Worm (Caenorhabditis elegans): ENCODE measurements around the gene tni-4.
A peak's percentile ranks its signal among the peaks of the same experiment; 100 is the strongest.
"Not testable (repeated sequence)": the region's sequence is repeated elsewhere in the genome, so short reads cannot be mapped to it uniquely, and the experiment has no call there.

Gene tni-4

DNA sequence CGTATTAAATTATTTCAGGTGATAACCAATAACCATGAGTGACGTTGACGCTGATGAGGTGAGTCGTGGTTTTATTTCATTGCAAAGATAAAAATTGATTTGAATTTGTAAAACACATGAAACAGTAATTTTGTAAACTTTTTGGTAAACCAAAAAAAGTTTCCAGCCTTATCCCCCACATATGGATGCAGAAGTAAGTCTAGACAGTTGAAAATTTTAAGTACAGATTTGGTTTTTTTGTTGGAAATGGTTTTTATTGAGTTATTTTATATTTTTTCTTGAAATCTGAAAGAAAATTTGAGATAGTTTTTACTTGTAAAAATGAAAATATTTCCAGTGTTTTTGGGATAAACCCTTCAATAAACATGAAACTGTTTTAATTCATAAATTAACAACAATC lies at the start of gene tni-4:
TSS of gene tni-4 (plus strand) at position 19 of the 400 bp plus-strand sequence.
- TF ChIP-seq cog-1 (tag; optimal IDR thresholded peaks at IDR 0.05), result no peak
- TF ChIP-seq ref-1 (GFP tag; conservative IDR thresholded peaks at IDR 0.05), result no peak
- TF ChIP-seq med-1 (GFP tag; optimal IDR thresholded peaks at IDR 0.05; ENCODE audit: insufficient read depth), result no peak
- TF ChIP-seq klf-2 (GFP tag; conservative IDR thresholded peaks at IDR 0.05), result no peak
- TF ChIP-seq ztf-29 (GFP tag; IDR thresholded peaks at IDR 0.05), result no peak
- no peak for TF ChIP-seq tab-1 (GFP tag; IDR thresholded peaks at IDR 0.05)
- no peak for TF ChIP-seq ztf-23 (GFP tag; IDR thresholded peaks at IDR 0.05)
- no peak for TF ChIP-seq flt-1 (GFP tag; IDR thresholded peaks at IDR 0.05)
- no peak for TF ChIP-seq T22C8.4 (GFP tag; IDR thresholded peaks at IDR 0.05)

- TF ChIP-seq T22C8.4 (GFP tag; IDR thresholded peaks at IDR 0.05) (no peak), ztf-23 (GFP tag; IDR thresholded peaks at IDR 0.05) (no peak), flt-1 (GFP tag; IDR thresholded peaks at IDR 0.05) (no peak), cog-1 (tag; optimal IDR thresholded peaks at IDR 0.05) (no peak), med-1 (GFP tag; optimal IDR thresholded peaks at IDR 0.05; ENCODE audit: insufficient read depth) (no peak), ztf-29 (GFP tag; IDR thresholded peaks at IDR 0.05) (no peak), tab-1 (GFP tag; IDR thresholded peaks at IDR 0.05) (no peak), klf-2 (GFP tag; conservative IDR thresholded peaks at IDR 0.05) (no peak)
These were observed 47.2 kb upstream of the tni-4 start, which contains the start of gene C24D10.49 for ce11 chrIV:5157226-5157625. Gene C24D10.49, minus strand, starts transcription at chrIV:5157326.

- no peak for TF ChIP-seq T22C8.4 (GFP tag; IDR thresholded peaks at IDR 0.05)
- no peak for TF ChIP-seq tab-1 (GFP tag; IDR thresholded peaks at IDR 0.05)
- TF ChIP-seq ztf-23 (GFP tag; IDR thresholded peaks at IDR 0.05), result no peak
- no peak for TF ChIP-seq ztf-29 (GFP tag; IDR thresholded peaks at IDR 0.05)
- TF ChIP-seq klf-2 (GFP tag; conservative IDR thresholded peaks at IDR 0.05), result no peak
- no peak for TF ChIP-seq cog-1 (tag; optimal IDR thresholded peaks at IDR 0.05)
- TF ChIP-seq ref-1 (GFP tag; conservative IDR thresholded peaks at IDR 0.05), result no peak
- no peak for TF ChIP-seq med-1 (GFP tag; optimal IDR thresholded peaks at IDR 0.05; ENCODE audit: insufficient read depth)
- no peak for TF ChIP-seq flt-1 (GFP tag; IDR thresholded peaks at IDR 0.05)
These were observed 44.2 kb upstream of the tni-4 start, which contains the start of the genes C24D10.6 and C24D10.4 for ce11 chrIV:5160171-5160570. Gene C24D10.6, minus strand, starts transcription at chrIV:5160248. Gene C24D10.4, plus strand, starts transcription at chrIV:5160522.

DNA sequence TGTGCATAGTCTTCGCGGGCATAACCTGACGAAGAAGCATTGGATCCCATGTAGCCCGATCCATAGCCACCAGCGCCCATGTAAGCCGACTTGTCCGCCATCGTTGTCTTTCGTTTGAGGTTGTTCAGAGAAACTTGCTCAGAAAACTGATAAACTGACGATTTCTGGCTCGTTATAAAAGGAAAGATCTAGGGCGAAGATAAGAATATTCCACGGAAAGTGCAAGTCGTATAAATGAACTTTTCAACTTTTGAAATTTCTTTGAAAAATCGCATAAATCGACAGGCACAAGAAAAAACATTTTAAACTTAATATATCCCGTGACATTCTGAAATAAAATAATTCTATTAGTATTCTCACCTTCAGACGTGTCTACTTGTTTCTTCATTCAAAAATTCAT lies 41.5 kb upstream of the tni-4 start, which contains the start of the genes nspd-3 and C24D10.2:
TSS of gene nspd-3 (minus strand) at position 101 of the 400 bp plus-strand sequence.
TSS of gene C24D10.2 (plus strand) at position 399 of the 400 bp plus-strand sequence.
- not testable (repeated sequence) for TF ChIP-seq cog-1 (tag; optimal IDR thresholded peaks at IDR 0.05); ref-1 (GFP tag; conservative IDR thresholded peaks at IDR 0.05); ztf-29 (GFP tag; IDR thresholded peaks at IDR 0.05)

- not testable (repeated sequence) for TF ChIP-seq ref-1 (GFP tag; conservative IDR thresholded peaks at IDR 0.05); flt-1 (GFP tag; IDR thresholded peaks at IDR 0.05); cog-1 (tag; optimal IDR thresholded peaks at IDR 0.05)
These were observed 38.8 kb upstream of the tni-4 start, which contains the start of gene nspd-6 for ce11 chrIV:5165626-5166025. Gene nspd-6, minus strand, starts transcription at chrIV:5165726.

DNA sequence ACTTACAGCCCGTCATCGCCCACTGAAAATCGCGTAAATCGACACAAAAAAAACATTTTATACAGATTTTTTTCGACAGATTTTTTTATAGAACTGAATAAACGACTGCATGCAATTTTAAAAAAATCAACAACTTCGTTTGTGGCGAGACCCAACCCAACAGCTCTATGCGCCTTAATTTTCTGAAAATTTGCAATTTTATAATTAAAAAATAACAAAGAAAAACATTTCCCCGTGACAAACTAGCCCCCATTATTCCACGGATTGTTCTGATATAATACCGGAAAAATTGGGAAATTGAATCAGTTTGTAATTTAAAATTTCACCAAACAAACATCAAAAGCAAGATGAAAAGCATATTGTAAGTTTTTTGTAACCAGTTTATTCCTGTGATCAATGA lies 38.4 kb upstream of the tni-4 start, which contains the start of gene ptp-5.1:
TSS of gene ptp-5.1 (plus strand) at position 301 of the 400 bp plus-strand sequence.
- TF ChIP-seq klf-2 (GFP tag; conservative IDR thresholded peaks at IDR 0.05) (no peak), ztf-23 (GFP tag; IDR thresholded peaks at IDR 0.05) (no peak), T22C8.4 (GFP tag; IDR thresholded peaks at IDR 0.05) (no peak), ztf-29 (GFP tag; IDR thresholded peaks at IDR 0.05) (no peak), tab-1 (GFP tag; IDR thresholded peaks at IDR 0.05) (no peak), flt-1 (GFP tag; IDR thresholded peaks at IDR 0.05) (no peak), ref-1 (GFP tag; conservative IDR thresholded peaks at IDR 0.05) (no peak), cog-1 (tag; optimal IDR thresholded peaks at IDR 0.05) (no peak), med-1 (GFP tag; optimal IDR thresholded peaks at IDR 0.05; ENCODE audit: insufficient read depth) (no peak)

DNA sequence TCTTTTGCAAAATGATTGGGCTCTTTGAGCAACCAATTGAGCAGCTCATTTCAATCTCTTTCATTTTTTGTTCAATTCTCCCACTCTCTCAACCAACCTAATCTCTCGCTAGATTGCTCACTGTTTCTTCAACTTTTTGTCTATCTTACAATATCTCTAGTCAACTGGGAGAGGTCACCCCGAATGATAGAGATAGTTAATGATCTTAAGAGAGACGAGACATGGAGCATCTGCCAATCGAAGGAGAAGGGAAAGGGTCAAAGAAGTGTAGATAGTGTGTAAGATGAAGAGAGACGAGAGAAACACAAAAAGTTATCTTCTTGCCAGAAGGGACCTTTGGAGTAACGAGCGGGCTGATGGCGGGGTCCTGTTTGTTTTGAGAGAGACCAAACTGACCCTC lies 35.1 kb upstream of the tni-4 start:
- TF ChIP-seq tab-1 (GFP tag; IDR thresholded peaks at IDR 0.05), result no peak
- TF ChIP-seq ztf-29 (GFP tag; IDR thresholded peaks at IDR 0.05), result no peak
- peak; percentile 48 for TF ChIP-seq cog-1 (tag; optimal IDR thresholded peaks at IDR 0.05)

DNA sequence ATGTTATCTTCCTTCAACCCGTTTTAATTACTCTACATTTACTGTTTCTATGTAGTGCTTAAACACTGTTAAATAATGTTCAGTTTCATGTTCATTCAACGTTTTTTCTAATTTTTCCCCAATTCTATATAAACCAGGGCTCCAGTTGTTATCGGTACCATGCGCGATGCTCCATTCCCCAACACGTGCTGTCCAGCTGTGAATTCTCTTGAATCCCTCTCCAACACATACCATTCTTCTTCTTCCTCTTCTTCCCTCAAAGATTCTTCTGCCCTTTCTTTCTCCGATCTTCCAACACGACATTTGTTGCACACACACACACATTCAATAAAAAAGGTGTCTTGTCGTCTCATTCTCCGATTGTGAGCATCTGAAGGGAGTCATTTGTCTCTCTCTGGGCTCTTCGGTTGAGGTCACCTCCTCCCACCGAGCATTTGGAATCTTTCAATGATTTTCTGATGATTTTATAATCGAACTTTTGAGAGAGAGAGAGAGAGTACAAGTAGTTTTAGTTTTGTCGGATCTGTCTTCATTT lies 32.3 kb upstream of the tni-4 start:
- TF ChIP-seq ztf-23 (GFP tag; IDR thresholded peaks at IDR 0.05), result no peak
- no peak for TF ChIP-seq flt-1 (GFP tag; IDR thresholded peaks at IDR 0.05)
- TF ChIP-seq klf-2 (GFP tag; conservative IDR thresholded peaks at IDR 0.05), result no peak
- no peak for TF ChIP-seq cog-1 (tag; optimal IDR thresholded peaks at IDR 0.05)
- no peak for TF ChIP-seq ztf-29 (GFP tag; IDR thresholded peaks at IDR 0.05)

- TF ChIP-seq cog-1 (tag; optimal IDR thresholded peaks at IDR 0.05), result no peak
- no peak for TF ChIP-seq ztf-23 (GFP tag; IDR thresholded peaks at IDR 0.05)
- TF ChIP-seq flt-1 (GFP tag; IDR thresholded peaks at IDR 0.05), result 0 out of 2 replicates have a peak, but pooled peaks have one; percentile 40
- no peak for TF ChIP-seq T22C8.4 (GFP tag; IDR thresholded peaks at IDR 0.05)
- TF ChIP-seq med-1 (GFP tag; optimal IDR thresholded peaks at IDR 0.05; ENCODE audit: insufficient read depth), result no peak
- TF ChIP-seq tab-1 (GFP tag; IDR thresholded peaks at IDR 0.05), result no peak
- TF ChIP-seq ref-1 (GFP tag; conservative IDR thresholded peaks at IDR 0.05), result no peak
- TF ChIP-seq ztf-29 (GFP tag; IDR thresholded peaks at IDR 0.05), result no peak
These were observed 31.4 kb upstream of the tni-4 start, which contains the start of gene lam-1 for ce11 chrIV:5173032-5173431. Gene lam-1, plus strand, starts transcription at chrIV:5173332.

ce11 chrIV:5183755-5184166 lies 20.6 kb upstream of the tni-4 start, which contains the start of gene W03F8.4:
Gene W03F8.4, plus strand, starts transcription at chrIV:5184123.
- TF ChIP-seq ztf-23 (GFP tag; IDR thresholded peaks at IDR 0.05) (peak; percentile 82; the same call in 1 of the 2 replicates), klf-2 (GFP tag; conservative IDR thresholded peaks at IDR 0.05) (no peak), tab-1 (GFP tag; IDR thresholded peaks at IDR 0.05) (peak; percentile 70; the same call in 1 of the 2 replicates), med-1 (GFP tag; optimal IDR thresholded peaks at IDR 0.05; ENCODE audit: insufficient read depth) (peak; percentile 16), flt-1 (GFP tag; IDR thresholded peaks at IDR 0.05) (peak; percentile 87), T22C8.4 (GFP tag; IDR thresholded peaks at IDR 0.05) (no peak), cog-1 (tag; optimal IDR thresholded peaks at IDR 0.05) (peak; percentile 87), ztf-29 (GFP tag; IDR thresholded peaks at IDR 0.05) (no peak), ref-1 (GFP tag; conservative IDR thresholded peaks at IDR 0.05) (0 out of 2 replicates have a peak, but pooled peaks have one; percentile 25)

Measured in whole organism, midembryonic.